Fruit fly (Drosophila melanogaster) whole organism, embryonic: ENCODE measurements around the gene Hpr1.

Experiments used
- ATbp ChIP-seq: fragments of 200-800 bp; sonication (Bioruptor generic); optimal IDR thresholded peaks from 2 replicates; lab custom pipeline; 2017; ENCODE audit warnings: missing biosample characterization, mild to moderate bottlenecking, missing genetic modification characterization, missing genetic modification reagents
- Adf1 ChIP-seq: fragments of 200-800 bp; sonication (Bioruptor generic); IDR thresholded peaks from 2 replicates; pipeline ENCODE4 v1.3.6; 2022; ENCODE audit warnings: missing biosample characterization, missing genetic modification characterization
- CG10209 ChIP-seq: fragments of 200-800 bp; sonication (Bioruptor generic); optimal IDR thresholded peaks from 3 replicates; lab custom pipeline; 2017; ENCODE audit warnings: missing biosample characterization, mild to moderate bottlenecking, missing genetic modification characterization, missing genetic modification reagents
- CG1024 ChIP-seq: fragments of 200-800 bp; sonication (Bioruptor generic); IDR thresholded peaks from 2 replicates; pipeline ENCODE4 v1.3.6; 2022; ENCODE audit warnings: missing biosample characterization, missing genetic modification characterization
- CG10543 ChIP-seq: fragments of 200-800 bp; sonication (Bioruptor generic); optimal IDR thresholded peaks from 3 replicates; lab custom pipeline; 2017; ENCODE audit warnings: missing biosample characterization, mild to moderate bottlenecking, missing genetic modification characterization, moderate library complexity
- CG11398 ChIP-seq: fragments of 200-800 bp; sonication (Bioruptor generic); optimal IDR thresholded peaks from 2 replicates; lab custom pipeline; 2016; ENCODE audit warnings: missing biosample characterization, missing genetic modification characterization
- CG12155 ChIP-seq: fragments of 200-800 bp; sonication (Bioruptor generic); optimal IDR thresholded peaks from 3 replicates; lab custom pipeline; 2016; ENCODE audit warnings: missing biosample characterization, missing genetic modification characterization
- CG12391 ChIP-seq: fragments of 200-800 bp; sonication (Bioruptor generic); optimal IDR thresholded peaks from 3 replicates; lab custom pipeline; 2018; ENCODE audit warnings: missing biosample characterization, mild to moderate bottlenecking, missing genetic modification characterization, moderate library complexity
- CG14860 ChIP-seq: fragments of 200-800 bp; sonication (Bioruptor generic); IDR thresholded peaks from 3 replicates; pipeline ENCODE4 v1.3.6; 2022; ENCODE audit warnings: missing biosample characterization, missing genetic modification characterization; ENCODE audit not compliant: partially characterized antibody
- CG17612 ChIP-seq: fragments of 200-800 bp; sonication (Bioruptor generic); IDR thresholded peaks from 2 replicates; pipeline ENCODE4 v1.3.6; 2022; ENCODE audit warnings: missing biosample characterization, missing genetic modification characterization
- CG2889 ChIP-seq: fragments of 200-800 bp; sonication (Bioruptor generic); IDR thresholded peaks from 3 replicates; pipeline ENCODE4 v1.3.6; 2022; ENCODE audit warnings: missing biosample characterization, missing genetic modification characterization
- CG31365 ChIP-seq: fragments of 200-800 bp; sonication (Bioruptor generic); optimal IDR thresholded peaks from 2 replicates; lab custom pipeline; 2018; ENCODE audit warnings: missing biosample characterization, mild to moderate bottlenecking, missing genetic modification characterization
- CG31441 ChIP-seq: fragments of 200-800 bp; sonication (Bioruptor generic); IDR thresholded peaks from 2 replicates; pipeline ENCODE4 v1.3.6; 2022; ENCODE audit warnings: missing biosample characterization, missing genetic modification characterization
- CG3995 ChIP-seq: fragments of 200-800 bp; sonication (Bioruptor generic); optimal IDR thresholded peaks from 3 replicates; lab custom pipeline; 2016; ENCODE audit warnings: missing biosample characterization, missing genetic modification characterization
- CG43689 ChIP-seq: fragments of 200-800 bp; sonication (Bioruptor generic); IDR thresholded peaks from 2 replicates; pipeline ENCODE4 v1.3.6; 2022; ENCODE audit warnings: missing biosample characterization, missing genetic modification characterization
- CG7271 ChIP-seq: fragments of 200-800 bp; sonication (Bioruptor generic); optimal IDR thresholded peaks from 2 replicates; lab custom pipeline; 2018; ENCODE audit warnings: missing biosample characterization, mild to moderate bottlenecking, missing genetic modification characterization, moderate library complexity
- D19B ChIP-seq: fragments of 200-800 bp; sonication (Bioruptor generic); optimal IDR thresholded peaks from 2 replicates; lab custom pipeline; 2017; ENCODE audit warnings: missing biosample characterization, mild to moderate bottlenecking, missing genetic modification characterization
- Fer3 ChIP-seq: fragments of 200-800 bp; sonication (Bioruptor generic); optimal IDR thresholded peaks from 2 replicates; lab custom pipeline; 2018; ENCODE audit warnings: missing biosample characterization, mild to moderate bottlenecking, missing genetic modification characterization, moderate library complexity
- HHEX ChIP-seq: fragments of 200-800 bp; sonication (Bioruptor generic); optimal IDR thresholded peaks from 3 replicates; lab custom pipeline; 2017; ENCODE audit warnings: missing biosample characterization, mild to moderate bottlenecking, missing genetic modification characterization, missing genetic modification reagents
- Lhr ChIP-seq: fragments of 200-800 bp; sonication (Bioruptor generic); optimal IDR thresholded peaks from 3 replicates; lab custom pipeline; 2017; ENCODE audit warnings: mild to moderate bottlenecking, missing biosample characterization, missing genetic modification reagents, missing genetic modification characterization
- Mrtf ChIP-seq: fragments of 200-800 bp; sonication (Bioruptor generic); IDR thresholded peaks from 3 replicates; pipeline ENCODE4 v1.3.6; 2022; ENCODE audit warnings: missing biosample characterization, missing genetic modification characterization
- Neu2 ChIP-seq: fragments of 200-800 bp; sonication (Bioruptor generic); optimal IDR thresholded peaks from 3 replicates; lab custom pipeline; 2016; ENCODE audit warnings: missing biosample characterization, missing genetic modification characterization, borderline replicate concordance
- Nf-YA ChIP-seq: fragments of 200-800 bp; sonication (Bioruptor generic); IDR thresholded peaks from 2 replicates; pipeline ENCODE4 v1.3.6; 2022; ENCODE audit warnings: missing biosample characterization, missing genetic modification characterization
- Nf-YC ChIP-seq: fragments of 200-800 bp; optimal IDR thresholded peaks from 3 replicates; lab custom pipeline; 2019; ENCODE audit warnings: missing biosample characterization, mild to moderate bottlenecking, missing genetic modification characterization, moderate library complexity
- Opbp ChIP-seq: fragments of 200-800 bp; sonication (Bioruptor generic); IDR thresholded peaks from 3 replicates; pipeline ENCODE4 v1.3.6; 2022; ENCODE audit warnings: missing biosample characterization, missing genetic modification characterization; ENCODE audit not compliant: partially characterized antibody
- Sin3A ChIP-seq: fragments of >200 bp; optimal IDR thresholded peaks from 2 replicates; lab custom pipeline; 2018
- Ssrp ChIP-seq: fragments of 200-800 bp; sonication (Bioruptor generic); optimal IDR thresholded peaks from 2 replicates; lab custom pipeline; 2018; ENCODE audit warnings: missing biosample characterization, mild to moderate bottlenecking, missing genetic modification characterization, moderate library complexity
- ase ChIP-seq: fragments of 200-800 bp; sonication (Bioruptor generic); IDR thresholded peaks from 3 replicates; pipeline ENCODE4 v1.3.6; 2022; ENCODE audit warnings: missing biosample characterization, missing genetic modification characterization
- btn ChIP-seq: fragments of 200-800 bp; sonication (Bioruptor generic); optimal IDR thresholded peaks from 2 replicates; lab custom pipeline; 2016; ENCODE audit warnings: missing biosample characterization, missing genetic modification characterization
- cas ChIP-seq: fragments of 200-800 bp; sonication (Bioruptor generic); IDR thresholded peaks from 2 replicates; pipeline ENCODE4 v1.3.6; 2022; ENCODE audit warnings: missing biosample characterization, missing genetic modification characterization
- chn ChIP-seq: fragments of 200-800 bp; sonication (Bioruptor generic); optimal IDR thresholded peaks from 2 replicates; lab custom pipeline; 2016; ENCODE audit warnings: missing biosample characterization, missing genetic modification characterization
- da ChIP-seq: fragments of 200-800 bp; sonication (Bioruptor generic); optimal IDR thresholded peaks from 2 replicates; lab custom pipeline; 2016; ENCODE audit warnings: missing biosample characterization, missing genetic modification characterization
- ftz-f1 ChIP-seq: fragments of 200-800 bp; sonication (Bioruptor generic); optimal IDR thresholded peaks from 2 replicates; lab custom pipeline; 2016; ENCODE audit warnings: missing biosample characterization, missing genetic modification characterization
- knrl ChIP-seq: fragments of 200-800 bp; sonication (Bioruptor generic); IDR thresholded peaks from 3 replicates; pipeline ENCODE4 v1.3.6; 2022; ENCODE audit warnings: missing biosample characterization, missing genetic modification characterization; ENCODE audit not compliant: partially characterized antibody
- org-1 ChIP-seq: fragments of 200-800 bp; sonication (Bioruptor generic); optimal IDR thresholded peaks from 2 replicates; lab custom pipeline; 2017; ENCODE audit warnings: missing biosample characterization, missing genetic modification characterization
- psq ChIP-seq: fragments of 200-800 bp; sonication (Bioruptor generic); optimal IDR thresholded peaks from 2 replicates; lab custom pipeline; 2017; ENCODE audit warnings: missing biosample characterization, missing genetic modification characterization
- ranshi ChIP-seq: fragments of 200-800 bp; sonication (Bioruptor generic); IDR thresholded peaks from 2 replicates; pipeline ENCODE4 v1.3.6; 2022; ENCODE audit warnings: missing biosample characterization, missing genetic modification characterization
- ro ChIP-seq: fragments of 200-800 bp; sonication (Bioruptor generic); IDR thresholded peaks from 2 replicates; pipeline ENCODE4 v1.3.6; 2022; ENCODE audit warnings: missing biosample characterization, missing genetic modification characterization
- row ChIP-seq: fragments of 200-800 bp; sonication (Bioruptor generic); IDR thresholded peaks from 3 replicates; pipeline ENCODE4 v1.3.6; 2022; ENCODE audit warnings: missing biosample characterization, missing genetic modification characterization
- sd ChIP-seq: fragments of 200-800 bp; sonication (Bioruptor generic); optimal IDR thresholded peaks from 3 replicates; lab custom pipeline; 2018; ENCODE audit warnings: missing biosample characterization, mild to moderate bottlenecking, missing genetic modification characterization, moderate library complexity
- sqz ChIP-seq: fragments of 200-800 bp; sonication (Bioruptor generic); optimal IDR thresholded peaks from 3 replicates; lab custom pipeline; 2018; ENCODE audit warnings: missing biosample characterization, mild to moderate bottlenecking, missing genetic modification characterization
- stwl ChIP-seq: fragments of 200-800 bp; sonication (Bioruptor generic); optimal IDR thresholded peaks from 3 replicates; lab custom pipeline; 2018; ENCODE audit warnings: missing biosample characterization, mild to moderate bottlenecking, missing genetic modification characterization, moderate library complexity
- tna ChIP-seq: fragments of 200-800 bp; sonication (Bioruptor generic); IDR thresholded peaks from 2 replicates; pipeline ENCODE4 v1.3.6; 2022; ENCODE audit warnings: missing biosample characterization, missing genetic modification characterization; ENCODE audit not compliant: partially characterized antibody
- twi ChIP-seq: fragments of 200-800 bp; optimal IDR thresholded peaks from 2 replicates; lab custom pipeline; 2019; ENCODE audit warnings: missing biosample characterization, mild to moderate bottlenecking, missing genetic modification characterization, moderate library complexity
- tx ChIP-seq: fragments of 200-800 bp; sonication (Bioruptor generic); optimal IDR thresholded peaks from 2 replicates; lab custom pipeline; 2016; ENCODE audit warnings: missing biosample characterization, missing genetic modification characterization
- usp ChIP-seq: fragments of >200 bp; optimal IDR thresholded peaks from 2 replicates; lab custom pipeline; 2017; ENCODE audit warnings: missing biosample characterization, missing genetic modification characterization
- vnd ChIP-seq: fragments of 200-800 bp; sonication (Bioruptor generic); IDR thresholded peaks from 3 replicates; pipeline ENCODE4 v1.3.6; 2022; ENCODE audit warnings: missing biosample characterization, missing genetic modification characterization; ENCODE audit not compliant: partially characterized antibody
- wek ChIP-seq: fragments of 200-800 bp; sonication (Bioruptor generic); optimal IDR thresholded peaks from 3 replicates; lab custom pipeline; 2018; ENCODE audit warnings: missing biosample characterization, mild to moderate bottlenecking, missing genetic modification characterization, moderate library complexity

Hpr1 gene

DNA sequence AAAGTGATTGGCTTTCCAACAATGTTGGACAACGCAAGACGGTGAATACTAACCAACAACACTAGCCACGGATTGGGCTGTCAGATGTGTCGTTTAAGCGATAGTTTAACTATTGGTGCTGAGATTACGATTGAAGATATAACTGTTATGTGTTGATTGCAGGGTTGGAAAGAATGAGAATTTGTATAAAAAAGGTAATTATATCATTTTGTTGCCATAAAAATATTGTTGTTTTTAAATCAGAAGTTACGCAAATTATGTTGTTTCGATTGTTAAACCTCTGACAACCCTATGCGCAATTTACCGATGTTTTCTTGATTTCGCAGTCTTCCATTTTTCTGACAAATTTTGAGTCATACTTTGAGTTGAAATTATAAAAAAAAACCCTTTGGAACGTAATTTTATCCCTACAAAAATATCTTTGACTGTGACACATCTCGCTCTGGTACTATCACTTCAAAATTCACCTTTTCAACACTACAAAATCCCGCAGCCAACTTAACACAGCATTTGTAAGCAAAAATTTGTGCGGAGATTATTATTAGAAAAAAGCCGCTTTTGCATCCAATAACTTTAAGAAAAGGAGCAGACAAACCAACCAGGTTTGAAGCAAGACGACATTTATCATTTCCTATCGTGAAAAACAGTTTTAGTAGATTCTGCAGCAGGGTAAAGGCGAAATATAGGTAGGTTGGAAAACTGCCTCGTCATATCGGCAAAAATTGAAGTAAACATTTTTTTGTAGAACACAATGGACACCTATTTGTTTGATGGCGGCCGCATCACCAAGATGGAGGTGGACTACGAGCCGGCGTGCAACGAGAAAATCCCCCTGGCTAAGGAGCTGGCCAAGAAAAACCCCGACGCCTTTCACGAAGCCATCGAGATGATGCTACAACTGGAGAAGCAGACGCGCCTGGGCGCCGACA, 32.0 kb downstream of the Hpr1 start, which contains the start of the genes Hat1 and Rpn5 (continued):
- peak; percentile 72 for TF ChIP-seq da (GFP tag; lab: Kevin White, UChicago)
- TF ChIP-seq sd (tag; lab: Kevin White, UChicago), result no peak
- no peak for TF ChIP-seq CG43689
- TF ChIP-seq CG12391 (tag; lab: Kevin White, UChicago), result peak; percentile 86
- peak; percentile 91 for TF ChIP-seq chn
- peak; percentile 48 for TF ChIP-seq org-1
- peak; percentile 93 for TF ChIP-seq tx (GFP tag; lab: Kevin White, UChicago)
- TF ChIP-seq ftz-f1, result peak; percentile 4
- TF ChIP-seq tna (GFP tag; lab: Robert Waterston, UW), result peak; percentile 17; the same call in 1 of the 2 replicates
- TF ChIP-seq ranshi (GFP tag; lab: Robert Waterston, UW), result peak; percentile 28; the same call in 1 of the 2 replicates
- TF ChIP-seq HHEX, result peak; percentile 66
- TF ChIP-seq Nf-YC (tag; lab: Kevin White, UChicago), result peak; percentile 69
- peak; percentile 81; the same call in 1 of the 2 replicates for TF ChIP-seq CG31441
- no peak for TF ChIP-seq CG31365
- peak; percentile 74 for TF ChIP-seq Neu2 (GFP tag; lab: Kevin White, UChicago)
- TF ChIP-seq CG17612 (GFP tag; lab: Robert Waterston, UW), result no peak
- TF ChIP-seq CG7271 (tag; lab: Kevin White, UChicago), result no peak
- peak; percentile 92 for TF ChIP-seq row (GFP tag; lab: Robert Waterston, UW)
- peak; percentile 77 for TF ChIP-seq CG10209 (GFP tag; lab: Kevin White, UChicago)
- TF ChIP-seq Nf-YA (GFP tag; lab: Robert Waterston, UW), result no peak
- peak; percentile 48 for TF ChIP-seq ATbp
- TF ChIP-seq ase (GFP tag; lab: Robert Waterston, UW), result peak; percentile 51; the same call in 1 of the 3 replicates
- TF ChIP-seq stwl (tag; lab: Kevin White, UChicago), result peak; percentile 82
- peak; percentile 62 for TF ChIP-seq Sin3A (lab: Kevin White, UChicago)
- peak; percentile 50 for TF ChIP-seq btn (GFP tag; lab: Kevin White, UChicago)
- TF ChIP-seq CG14860, result peak; percentile 68; the same call in 2 of the 3 replicates
- peak; percentile 72 for TF ChIP-seq Lhr (GFP tag; lab: Kevin White, UChicago)
- peak; percentile 84 for TF ChIP-seq knrl (GFP tag; lab: Robert Waterston, UW)
- no peak; the same call in 1 of the 2 replicates for TF ChIP-seq Adf1 (GFP tag; lab: Robert Waterston, UW)
- TF ChIP-seq CG10543 (GFP tag; lab: Kevin White, UChicago), result peak; percentile 75
- no peak for TF ChIP-seq Mrtf (GFP tag; lab: Robert Waterston, UW)
- TF ChIP-seq CG12155, result peak; percentile 86
- TF ChIP-seq sqz (GFP tag; lab: Kevin White, UChicago), result no peak
- TF ChIP-seq CG3995, result peak; percentile 93
- TF ChIP-seq Opbp (GFP tag; lab: Robert Waterston, UW), result peak; percentile 98
- peak; percentile 49 for TF ChIP-seq psq (GFP tag; lab: Kevin White, UChicago)
- no peak for TF ChIP-seq usp (GFP tag; lab: Kevin White, UChicago)
- TF ChIP-seq Ssrp (tag; lab: Kevin White, UChicago), result peak; percentile 74
- TF ChIP-seq cas (GFP tag; lab: Robert Waterston, UW), result 0 out of 2 replicates have a peak, but pooled peaks have one; percentile 21
- peak; percentile 66; the same call in 2 of the 3 replicates for TF ChIP-seq CG2889 (GFP tag; lab: Robert Waterston, UW)
- TF ChIP-seq Fer3, result peak; percentile 56
- no peak for TF ChIP-seq wek (GFP tag; lab: Kevin White, UChicago)
- TF ChIP-seq D19B, result peak; percentile 60
- TF ChIP-seq CG11398, result peak; percentile 77
- peak; percentile 61 for TF ChIP-seq twi (tag; lab: Kevin White, UChicago)
- peak; percentile 54; the same call in 1 of the 3 replicates for TF ChIP-seq vnd
- TF ChIP-seq ro (GFP tag; lab: Robert Waterston, UW), result no peak
- TF ChIP-seq CG1024, result no peak
